Worm (Caenorhabditis elegans): Measurements from ENCODE around the gene T13B5.9.

T13B5.9 gene

ce11 chrII:1132750-1133149, 28.4 kb upstream of the T13B5.9 start:
- TF ChIP-seq peb-1 (tag; optimal IDR thresholded peaks at IDR 0.05) (no peak), nhr-12 (tag; optimal IDR thresholded peaks at IDR 0.05) (no peak), mdl-1 (tag; optimal IDR thresholded peaks at IDR 0.05) (no peak), crh-2 (tag; optimal IDR thresholded peaks at IDR 0.05) (no peak), ztf-1 (GFP tag; conservative IDR thresholded peaks at IDR 0.05) (no peak), ceh-82 (tag; optimal IDR thresholded peaks at IDR 0.05) (no peak), unc-39 (tag; optimal IDR thresholded peaks at IDR 0.05) (no peak), unc-55 (GFP tag; optimal IDR thresholded peaks at IDR 0.05) (no peak), nhr-23 (tag; optimal IDR thresholded peaks at IDR 0.05) (no peak), skn-1 (tag; optimal IDR thresholded peaks at IDR 0.05) (no peak), sma-3 (GFP tag; optimal IDR thresholded peaks at IDR 0.05) (no peak), zag-1 (tag; optimal IDR thresholded peaks at IDR 0.05) (no peak)

ce11 chrII:1131821-1132220, 27.5 kb upstream of the T13B5.9 start:
- no peak for TF ChIP-seq egl-27 (tag; optimal IDR thresholded peaks at IDR 0.05)
- no peak for TF ChIP-seq nhr-12 (tag; optimal IDR thresholded peaks at IDR 0.05)
- no peak for TF ChIP-seq nhr-23 (tag; optimal IDR thresholded peaks at IDR 0.05)
- no peak for TF ChIP-seq fos-1 (tag; optimal IDR thresholded peaks at IDR 0.05)
- no peak for TF ChIP-seq mdl-1 (tag; optimal IDR thresholded peaks at IDR 0.05)
- TF ChIP-seq nhr-21 (tag; optimal IDR thresholded peaks at IDR 0.05) = no peak
- TF ChIP-seq ztf-4 (tag; optimal IDR thresholded peaks at IDR 0.05) = no peak
- no peak for TF ChIP-seq aly-2 (tag; optimal IDR thresholded peaks at IDR 0.05)
- TF ChIP-seq peb-1 (tag; optimal IDR thresholded peaks at IDR 0.05) = no peak
- TF ChIP-seq nhr-129 (tag; optimal IDR thresholded peaks at IDR 0.05) = no peak
- TF ChIP-seq elt-1 (tag; optimal IDR thresholded peaks at IDR 0.05) = no peak
- no peak for TF ChIP-seq alr-1 (tag; optimal IDR thresholded peaks at IDR 0.05)
- no peak for TF ChIP-seq lin-13 (GFP tag; optimal IDR thresholded peaks at IDR 0.05)
- no peak for TF ChIP-seq lin-39 (tag; optimal IDR thresholded peaks at IDR 0.05)
- TF ChIP-seq unc-62 (GFP tag; optimal IDR thresholded peaks at IDR 0.05) = no peak
- no peak for TF ChIP-seq unc-39 (tag; optimal IDR thresholded peaks at IDR 0.05)
- no peak for TF ChIP-seq sma-3 (GFP tag; optimal IDR thresholded peaks at IDR 0.05)
- TF ChIP-seq zag-1 (tag; optimal IDR thresholded peaks at IDR 0.05) = no peak

- TF ChIP-seq C34F6.9 (tag; optimal IDR thresholded peaks at IDR 0.05) (no peak), egl-27 (tag; optimal IDR thresholded peaks at IDR 0.05) (no peak), unc-62 (GFP tag; optimal IDR thresholded peaks at IDR 0.05) (no peak), lin-13 (GFP tag; optimal IDR thresholded peaks at IDR 0.05) (no peak), nhr-77 (tag; optimal IDR thresholded peaks at IDR 0.05) (no peak), sma-9 (GFP tag; optimal IDR thresholded peaks at IDR 0.05) (no peak), sma-9 (tag; optimal IDR thresholded peaks at IDR 0.05) (no peak), mdl-1 (tag; optimal IDR thresholded peaks at IDR 0.05) (no peak), nhr-129 (tag; optimal IDR thresholded peaks at IDR 0.05) (no peak), ceh-82 (tag; optimal IDR thresholded peaks at IDR 0.05) (no peak), R02D3.7 (tag; optimal IDR thresholded peaks at IDR 0.05) (no peak), sem-4 (tag; optimal IDR thresholded peaks at IDR 0.05) (no peak), ztf-4 (tag; optimal IDR thresholded peaks at IDR 0.05) (no peak), alr-1 (tag; optimal IDR thresholded peaks at IDR 0.05) (no peak), sma-3 (GFP tag; optimal IDR thresholded peaks at IDR 0.05) (no peak), nhr-237 (tag; optimal IDR thresholded peaks at IDR 0.05) (no peak), elt-1 (tag; optimal IDR thresholded peaks at IDR 0.05) (no peak), lin-11 (tag; optimal IDR thresholded peaks at IDR 0.05) (no peak)
Measured at ce11 chrII:1131367-1131766, 27.1 kb upstream of the T13B5.9 start.

- TF ChIP-seq sem-4 (tag; optimal IDR thresholded peaks at IDR 0.05) (no peak), blmp-1 (tag; optimal IDR thresholded peaks at IDR 0.05; ENCODE audit: insufficient read depth) (no peak), peb-1 (tag; optimal IDR thresholded peaks at IDR 0.05) (no peak), skn-1 (tag; optimal IDR thresholded peaks at IDR 0.05) (no peak), ztf-11 (tag; optimal IDR thresholded peaks at IDR 0.05) (no peak), mdl-1 (tag; optimal IDR thresholded peaks at IDR 0.05) (no peak), unc-39 (tag; optimal IDR thresholded peaks at IDR 0.05) (no peak), lin-13 (GFP tag; optimal IDR thresholded peaks at IDR 0.05) (no peak), ceh-82 (tag; optimal IDR thresholded peaks at IDR 0.05) (no peak), crh-2 (tag; optimal IDR thresholded peaks at IDR 0.05) (no peak)
Measured at ce11 chrII:1130241-1130640, 25.9 kb upstream of the T13B5.9 start.

- TF ChIP-seq dmd-4 (tag; optimal IDR thresholded peaks at IDR 0.05) = no peak
- TF ChIP-seq blmp-1 (tag; optimal IDR thresholded peaks at IDR 0.05; ENCODE audit: insufficient read depth) = no peak
- TF ChIP-seq ama-1 (optimal IDR thresholded peaks at IDR 0.05) = no peak
- no peak for TF ChIP-seq nhr-77 (tag; optimal IDR thresholded peaks at IDR 0.05)
- TF ChIP-seq ceh-82 (tag; optimal IDR thresholded peaks at IDR 0.05) = no peak
- no peak for TF ChIP-seq nhr-25 (tag; optimal IDR thresholded peaks at IDR 0.05)
- no peak for TF ChIP-seq nhr-237 (tag; optimal IDR thresholded peaks at IDR 0.05)
- no peak for TF ChIP-seq ZK546.5 (tag; optimal IDR thresholded peaks at IDR 0.05)
- no peak for TF ChIP-seq sma-9 (GFP tag; optimal IDR thresholded peaks at IDR 0.05)
- TF ChIP-seq sma-9 (tag; optimal IDR thresholded peaks at IDR 0.05) = no peak
- TF ChIP-seq nhr-21 (tag; optimal IDR thresholded peaks at IDR 0.05) = no peak
- TF ChIP-seq ztf-1 (GFP tag; conservative IDR thresholded peaks at IDR 0.05) = no peak
- TF ChIP-seq ztf-4 (tag; optimal IDR thresholded peaks at IDR 0.05) = no peak
Measured at ce11 chrII:1127676-1128075, 23.4 kb upstream of the T13B5.9 start, which contains the start of gene taf-6.1. Gene taf-6.1, plus strand, starts transcription at chrII:1127976.
